Worm (Caenorhabditis elegans) whole organism, midembryonic: Measurements from ENCODE around the gene K09C4.7.

Source experiments
- T22C8.4 ChIP-seq: fragments of 200-800 bp; sonication (Bioruptor generic); IDR thresholded peaks from 2 replicates; pipeline ENCODE4 v1.3.6; 2022; ENCODE audit warnings: missing genetic modification characterization, missing compliant biosample characterization
- flt-1 ChIP-seq: fragments of 200-800 bp; sonication (Bioruptor generic); IDR thresholded peaks from 2 replicates; pipeline ENCODE4 v1.3.6; 2022; ENCODE audit warnings: missing genetic modification characterization, missing compliant biosample characterization
- klf-2 ChIP-seq: fragments of 200-800 bp; sonication (Bioruptor generic); conservative IDR thresholded peaks from 2 replicates; pipeline ENCODE4 v1.3.6; 2022; ENCODE audit warnings: missing genetic modification reagents, missing genetic modification characterization, missing compliant biosample characterization
- med-1 ChIP-seq: sonication (generic microtip); optimal IDR thresholded peaks from 2 replicates; lab custom pipeline; 2017; ENCODE audit warnings: missing genetic modification characterization, mild to moderate bottlenecking, missing compliant biosample characterization, antibody characterized with exemption, missing genetic modification reagents; ENCODE audit not compliant: insufficient read depth
- ref-1 ChIP-seq: fragments of 200-800 bp; sonication (Bioruptor generic); conservative IDR thresholded peaks from 2 replicates; pipeline ENCODE4 v1.3.6; 2022; ENCODE audit warnings: missing genetic modification reagents, missing genetic modification characterization, missing compliant biosample characterization
- tab-1 ChIP-seq: fragments of 200-800 bp; sonication (Bioruptor generic); IDR thresholded peaks from 2 replicates; pipeline ENCODE4 v1.3.6; 2022; ENCODE audit warnings: missing genetic modification characterization, missing compliant biosample characterization
- ztf-23 ChIP-seq: fragments of 200-800 bp; sonication (Bioruptor generic); IDR thresholded peaks from 2 replicates; pipeline ENCODE4 v1.3.6; 2022; ENCODE audit warnings: missing genetic modification reagents, missing genetic modification characterization, missing compliant biosample characterization
- ztf-29 ChIP-seq: fragments of 200-800 bp; sonication (Bioruptor generic); IDR thresholded peaks from 2 replicates; pipeline ENCODE4 v1.3.6; 2022; ENCODE audit warnings: missing genetic modification reagents, missing genetic modification characterization, missing compliant biosample characterization

DNA sequence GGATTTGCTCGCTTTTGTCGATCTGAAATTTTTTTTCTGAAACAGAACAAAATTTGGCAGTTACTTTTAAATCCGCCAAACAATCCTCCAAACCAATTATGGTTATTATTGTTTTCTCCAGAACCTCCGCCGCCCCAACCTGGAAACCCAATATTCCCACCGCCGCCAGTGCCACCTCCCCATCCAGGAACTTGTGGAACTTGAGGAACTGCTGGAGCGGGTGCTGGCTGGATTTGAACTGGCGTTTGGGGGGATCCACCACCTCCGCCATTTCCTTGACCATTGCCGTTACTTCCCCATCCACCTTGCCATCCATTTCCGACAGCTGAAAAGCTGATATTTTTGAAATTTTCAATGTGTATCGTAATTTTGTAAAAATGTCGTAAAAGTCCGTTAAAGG is 24.9 kb upstream of the K09C4.7 start:
- no peak for TF ChIP-seq ztf-23
- no peak for TF ChIP-seq klf-2 (GFP tag; lab: Robert Waterston, UW)
- TF ChIP-seq med-1 (GFP tag; lab: Kevin White, UChicago) = no peak
- TF ChIP-seq flt-1 (GFP tag; lab: Robert Waterston, UW) = no peak
- no peak for TF ChIP-seq ref-1 (GFP tag; lab: Robert Waterston, UW)
- TF ChIP-seq tab-1 (GFP tag; lab: Robert Waterston, UW) = no peak
- TF ChIP-seq T22C8.4 (GFP tag; lab: Robert Waterston, UW) = no peak
- no peak for TF ChIP-seq ztf-29 (GFP tag; lab: Robert Waterston, UW)
